Worm (Caenorhabditis elegans) whole organism, L1 larva: ENCODE measurements around the gene srj-40.

ENCODE experiments used
- C16A3.4 ChIP-seq: fragments of 150-350 bp; optimal IDR thresholded peaks from 2 replicates; lab custom pipeline; 2014; ENCODE audit warnings: missing biosample characterization, missing genetic modification characterization
- C34B4.2 ChIP-seq: sonication (generic microtip); optimal IDR thresholded peaks from 2 replicates; lab custom pipeline; 2017; ENCODE audit warnings: mild to moderate bottlenecking, missing genetic modification characterization, missing compliant biosample characterization
- aha-1 ChIP-seq: fragments of 150-350 bp; optimal IDR thresholded peaks from 2 replicates; lab custom pipeline; 2014; ENCODE audit warnings: missing biosample characterization, missing genetic modification characterization
- ceh-8 ChIP-seq: fragments of 200-800 bp; sonication (Bioruptor generic); optimal IDR thresholded peaks from 2 replicates; lab custom pipeline; 2018; ENCODE audit warnings: mild to moderate bottlenecking, missing genetic modification characterization, moderate library complexity, missing compliant biosample characterization
- ces-1 ChIP-seq: fragments of 150-350 bp; optimal IDR thresholded peaks from 2 replicates; lab custom pipeline; 2014; ENCODE audit warnings: missing biosample characterization, missing genetic modification reagents, missing genetic modification characterization
- dpl-1 ChIP-seq, 3 experiments: fragments of 150-350 bp in 2 of 3; sonication (generic microtip) in 1 of 3; optimal IDR thresholded peaks; 2 replicates each; lab custom pipeline; 2014 to 2017; ENCODE audit warnings: missing biosample characterization in 3 of 3, missing genetic modification characterization in 3 of 3, missing genetic modification reagents in 3 of 3
- egl-27 ChIP-seq, 2 experiments: fragments of 150-350 bp in 1 of 2; sonication (generic microtip); optimal IDR thresholded peaks; 3 replicates each; lab custom pipeline; 2017 to 2018; ENCODE audit warnings: missing biosample characterization in 2 of 2, missing genetic modification characterization in 2 of 2, missing genetic modification reagents in 2 of 2
- elt-3 ChIP-seq, 6 experiments: fragments of 150-350 bp in 1 of 6; sonication (generic microtip); optimal IDR thresholded peaks; 2 replicates each; lab custom pipeline; 2017 to 2018; ENCODE audit warnings: missing biosample characterization in 6 of 6, missing genetic modification characterization in 6 of 6, inconsistent platforms in 1 of 6
- fkh-4 ChIP-seq: sonication (generic microtip); optimal IDR thresholded peaks from 2 replicates; lab custom pipeline; 2016; ENCODE audit warnings: missing compliant biosample characterization, missing genetic modification characterization, borderline replicate concordance
- fkh-8 ChIP-seq: sonication (generic microtip); optimal IDR thresholded peaks from 2 replicates; lab custom pipeline; 2016; ENCODE audit warnings: mild to moderate bottlenecking, missing genetic modification characterization, missing compliant biosample characterization
- hlh-17 ChIP-seq: fragments of 200-800 bp; sonication (Bioruptor generic); optimal IDR thresholded peaks from 2 replicates; lab custom pipeline; 2018; ENCODE audit warnings: missing genetic modification characterization, mild to moderate bottlenecking, missing compliant biosample characterization, moderate library complexity, borderline replicate concordance
- hlh-4 ChIP-seq: sonication (generic microtip); optimal IDR thresholded peaks from 2 replicates; lab custom pipeline; 2016; ENCODE audit warnings: mild to moderate bottlenecking, missing genetic modification characterization, missing compliant biosample characterization
- hpl-2 ChIP-seq: fragments of 150-350 bp; optimal IDR thresholded peaks from 2 replicates; lab custom pipeline; 2014; ENCODE audit warnings: missing biosample characterization, missing genetic modification reagents, missing genetic modification characterization
- irx-1 ChIP-seq: sonication (generic microtip); optimal IDR thresholded peaks from 2 replicates; lab custom pipeline; 2016; ENCODE audit warnings: missing genetic modification characterization, missing compliant biosample characterization
- isw-1 ChIP-seq: fragments of 200-800 bp; sonication (Bioruptor generic); IDR thresholded peaks from 2 replicates; pipeline ENCODE4 v1.3.6; 2022; ENCODE audit warnings: missing genetic modification characterization, missing compliant biosample characterization
- lin-13 ChIP-seq: fragments of 150-350 bp; optimal IDR thresholded peaks from 2 replicates; lab custom pipeline; 2014; ENCODE audit warnings: missing biosample characterization, missing genetic modification reagents, missing genetic modification characterization
- lir-3 ChIP-seq: sonication (generic microtip); optimal IDR thresholded peaks from 2 replicates; lab custom pipeline; 2016; ENCODE audit warnings: mild to moderate bottlenecking, missing genetic modification characterization, moderate library complexity, missing compliant biosample characterization; ENCODE audit not compliant: poor library complexity
- lsy-2 ChIP-seq, 2 experiments: fragments of 150-350 bp; optimal IDR thresholded peaks; 2 replicates each; lab custom pipeline; 2014; ENCODE audit warnings: missing biosample characterization in 2 of 2, missing genetic modification characterization in 2 of 2
- mef-2 ChIP-seq: fragments of 150-350 bp; optimal IDR thresholded peaks from 2 replicates; lab custom pipeline; 2014; ENCODE audit warnings: missing biosample characterization, missing genetic modification characterization
- mep-1 ChIP-seq: fragments of 150-350 bp; optimal IDR thresholded peaks from 2 replicates; lab custom pipeline; 2014; ENCODE audit warnings: missing biosample characterization, missing genetic modification characterization
- nhr-11 ChIP-seq: fragments of 150-350 bp; optimal IDR thresholded peaks from 2 replicates; lab custom pipeline; 2014; ENCODE audit warnings: missing biosample characterization, missing genetic modification characterization
- nhr-19 ChIP-seq: fragments of 200-800 bp; sonication (Bioruptor generic); conservative IDR thresholded peaks from 2 replicates; pipeline ENCODE4 v1.3.6; 2022; ENCODE audit warnings: missing genetic modification characterization, missing compliant biosample characterization
- nhr-47 ChIP-seq: sonication (generic microtip); optimal IDR thresholded peaks from 2 replicates; lab custom pipeline; 2016; ENCODE audit warnings: mild to moderate bottlenecking, missing genetic modification characterization, moderate library complexity, missing compliant biosample characterization
- nhr-71 ChIP-seq: sonication (generic microtip); optimal IDR thresholded peaks from 2 replicates; lab custom pipeline; 2016; ENCODE audit warnings: mild to moderate bottlenecking, missing genetic modification characterization, moderate library complexity, missing compliant biosample characterization
- nhr-76 ChIP-seq: sonication (generic microtip); optimal IDR thresholded peaks from 2 replicates; lab custom pipeline; 2017; ENCODE audit warnings: missing biosample characterization, missing genetic modification characterization
- nhr-85 ChIP-seq: sonication (generic microtip); peaks from one replicate; lab custom pipeline; 2016; ENCODE audit warnings: missing genetic modification characterization, inconsistent platforms, missing compliant biosample characterization
- nhr-90 ChIP-seq: sonication (generic microtip); optimal IDR thresholded peaks from 2 replicates; lab custom pipeline; 2016; ENCODE audit warnings: mild to moderate bottlenecking, missing genetic modification characterization, missing compliant biosample characterization; ENCODE audit not compliant: poor library complexity
- pag-3 ChIP-seq: sonication (generic microtip); optimal IDR thresholded peaks from 2 replicates; lab custom pipeline; 2017; ENCODE audit warnings: missing genetic modification characterization, mild to moderate bottlenecking, missing compliant biosample characterization, antibody characterized with exemption, borderline replicate concordance; ENCODE audit not compliant: insufficient read depth
- pqm-1 ChIP-seq: sonication (generic microtip); optimal IDR thresholded peaks from 3 replicates; lab custom pipeline; 2017; ENCODE audit warnings: missing biosample characterization, missing genetic modification characterization
- sup-37 ChIP-seq: fragments of 200-800 bp; sonication (Bioruptor generic); optimal IDR thresholded peaks from 2 replicates; lab custom pipeline; 2018; ENCODE audit warnings: mild to moderate bottlenecking, missing genetic modification characterization, missing compliant biosample characterization
- swsn-7 ChIP-seq: sonication (generic microtip); optimal IDR thresholded peaks from 2 replicates; lab custom pipeline; 2016; ENCODE audit warnings: missing genetic modification characterization, missing compliant biosample characterization
- unc-86 ChIP-seq: sonication (generic microtip); optimal IDR thresholded peaks from 2 replicates; lab custom pipeline; 2016; ENCODE audit warnings: missing genetic modification characterization, missing compliant biosample characterization
- xbp-1 ChIP-seq: sonication (generic microtip); optimal IDR thresholded peaks from 2 replicates; lab custom pipeline; 2016; ENCODE audit warnings: missing genetic modification characterization, missing compliant biosample characterization
- ztf-11 ChIP-seq, 2 experiments: sonication (generic microtip); optimal IDR thresholded peaks; 2 replicates each; lab custom pipeline; 2016 to 2017; ENCODE audit warnings: missing genetic modification characterization in 2 of 2, missing biosample characterization in 1 of 2, missing compliant biosample characterization in 1 of 2

Gene srj-40

ce11 chrV:4073455-4073854, 28.2 kb upstream of the srj-40 start, which contains the start of gene otpl-2:
Gene otpl-2, plus strand, starts transcription at chrV:4073755.
- no peak for TF ChIP-seq C16A3.4 (tag; lab: Kevin White, UChicago)
- no peak for TF ChIP-seq hlh-4 (tag; lab: Kevin White, UChicago)
- TF ChIP-seq aha-1 (tag; lab: Kevin White, UChicago) = no peak
- no peak for TF ChIP-seq elt-3 (tag; optimal IDR thresholded peaks at IDR 0.05; lab: Kevin White, UChicago)
- no peak for TF ChIP-seq xbp-1
- no peak for TF ChIP-seq nhr-11 (tag; lab: Kevin White, UChicago)
- TF ChIP-seq ces-1 = no peak
- TF ChIP-seq nhr-71 = no peak
- TF ChIP-seq lsy-2 (tag; optimal IDR thresholded peaks at IDR 0.05; lab: Kevin White, UChicago) = no peak
- TF ChIP-seq pag-3 (tag; lab: Kevin White, UChicago) = no peak
- no peak for TF ChIP-seq nhr-19 (GFP tag; lab: Robert Waterston, UW)
- no peak for TF ChIP-seq nhr-47 (tag; lab: Kevin White, UChicago)

- no peak for TF ChIP-seq ztf-11 (tag; optimal IDR thresholded peaks at IDR 0.05; lab: Kevin White, UChicago)
- TF ChIP-seq nhr-90 (tag; lab: Kevin White, UChicago) = no peak
- no peak for TF ChIP-seq unc-86
Measured at ce11 chrV:4080546-4080945, 21.1 kb upstream of the srj-40 start.

ce11 chrV:4081283-4081682, 20.4 kb upstream of the srj-40 start, which contains the start of gene srh-211:
Gene srh-211, minus strand, starts transcription at chrV:4081383.
- no peak for TF ChIP-seq lin-13
- no peak for TF ChIP-seq nhr-85 (tag; lab: Kevin White, UChicago)
- no peak for TF ChIP-seq lsy-2 (tag; optimal IDR thresholded peaks at IDR 0.05; lab: Kevin White, UChicago)
- TF ChIP-seq dpl-1 (GFP tag; optimal IDR thresholded peaks at IDR 0.05; lab: Kevin White, UChicago) = no peak
- no peak for TF ChIP-seq nhr-11 (tag; lab: Kevin White, UChicago)
- no peak for TF ChIP-seq pqm-1 (tag; lab: Kevin White, UChicago)
- TF ChIP-seq ceh-8 (GFP tag; lab: Kevin White, UChicago) = no peak
- TF ChIP-seq lir-3 (tag; lab: Kevin White, UChicago) = no peak
- TF ChIP-seq swsn-7 = no peak
- no peak for TF ChIP-seq hpl-2 (GFP tag; lab: Kevin White, UChicago)
- no peak for TF ChIP-seq mef-2 (tag; lab: Kevin White, UChicago)
- TF ChIP-seq isw-1 = no peak
- no peak for TF ChIP-seq fkh-8
- no peak for TF ChIP-seq irx-1 (tag; lab: Kevin White, UChicago)

- no peak for TF ChIP-seq mep-1
- TF ChIP-seq nhr-76 (tag; lab: Kevin White, UChicago) = no peak
- TF ChIP-seq egl-27 (tag; optimal IDR thresholded peaks at IDR 0.05; lab: Kevin White, UChicago) = no peak
- no peak for TF ChIP-seq xbp-1
Measured at ce11 chrV:4082952-4083351, 18.7 kb upstream of the srj-40 start, which contains the start of gene F38H12.5. Gene F38H12.5, minus strand, starts transcription at chrV:4083052.

ce11 chrV:4094740-4095139, 6.9 kb upstream of the srj-40 start, which contains the start of gene nhr-181:
Gene nhr-181, plus strand, starts transcription at chrV:4095040.
- no peak for TF ChIP-seq elt-3 (tag; optimal IDR thresholded peaks at IDR 0.05; lab: Kevin White, UChicago)
- TF ChIP-seq fkh-4 (tag; lab: Kevin White, UChicago) = no peak
- TF ChIP-seq sup-37 (GFP tag; lab: Kevin White, UChicago) = no peak
- no peak for TF ChIP-seq hlh-17
- no peak for TF ChIP-seq C34B4.2 (tag; lab: Kevin White, UChicago)
